Worm (Caenorhabditis elegans): ENCODE data around the gene ekl-6.
"Not testable (repeated sequence)": the region's sequence is repeated elsewhere in the genome, so short reads cannot be mapped to it uniquely, and the experiment has no call there.

DNA sequence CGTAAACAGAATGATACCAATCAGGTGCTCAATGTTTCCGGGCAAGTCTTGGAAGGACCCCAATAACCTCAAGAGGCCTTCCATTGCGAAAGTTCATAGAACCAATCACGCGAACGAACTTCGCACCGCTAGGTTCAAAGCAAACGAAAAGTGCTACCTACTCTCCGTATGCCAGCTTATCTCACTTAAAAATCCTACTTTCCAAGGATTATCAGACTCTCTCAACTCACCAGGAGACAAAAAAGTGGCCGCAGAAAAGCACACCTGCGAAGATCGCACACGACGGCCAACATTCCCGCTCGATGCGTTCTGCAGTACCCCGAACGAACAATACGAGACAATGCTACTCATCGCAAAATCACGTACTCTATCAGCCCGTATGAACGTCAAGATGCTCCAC is 10.9 kb upstream of the ekl-6 start, which contains the start of gene T16G12.12:
- TF ChIP-seq W03F9.2, him-1, dao-5 (tag; optimal IDR thresholded peaks at IDR 0.05): not testable (repeated sequence)

All from whole organism, L4/young adult.